Worm (Caenorhabditis elegans) whole organism, L4 larva: ENCODE data around the gene F08F8.6.

Source experiments
- F37D6.2 ChIP-seq: sonication (generic microtip); optimal IDR thresholded peaks from 2 replicates; lab custom pipeline; 2016; ENCODE audit warnings: mild to moderate bottlenecking, missing genetic modification characterization, missing compliant biosample characterization
- ZK546.5 ChIP-seq, 2 experiments: sonication (generic microtip); optimal IDR thresholded peaks; 2 replicates each; lab custom pipeline; 2017; ENCODE audit warnings: missing biosample characterization in 2 of 2, missing genetic modification characterization in 2 of 2
- egl-27 ChIP-seq: sonication (generic microtip); optimal IDR thresholded peaks from 3 replicates; lab custom pipeline; 2017; ENCODE audit warnings: missing biosample characterization, missing genetic modification reagents, missing genetic modification characterization
- hlh-30 ChIP-seq: sonication (generic microtip); optimal IDR thresholded peaks from 2 replicates; lab custom pipeline; 2017; ENCODE audit warnings: antibody characterized with exemption, mild to moderate bottlenecking, missing genetic modification characterization, missing compliant biosample characterization; ENCODE audit not compliant: insufficient read depth
- lin-13 ChIP-seq: fragments of 150-350 bp; optimal IDR thresholded peaks from 2 replicates; lab custom pipeline; 2014; ENCODE audit warnings: missing biosample characterization, missing genetic modification reagents, missing genetic modification characterization
- mes-2 ChIP-seq: sonication (generic microtip); optimal IDR thresholded peaks from 2 replicates; lab custom pipeline; 2016; ENCODE audit warnings: missing genotype, mild to moderate bottlenecking, missing genetic modification characterization, missing compliant biosample characterization; ENCODE audit not compliant: poor library complexity, severe bottlenecking
- nhr-11 ChIP-seq: fragments of 150-350 bp; optimal IDR thresholded peaks from 2 replicates; lab custom pipeline; 2014; ENCODE audit warnings: missing biosample characterization, missing genetic modification characterization
- nhr-42 ChIP-seq: fragments of 200-800 bp; sonication (Bioruptor generic); IDR thresholded peaks from 2 replicates; pipeline ENCODE4 v1.3.6; 2022; ENCODE audit warnings: missing genetic modification characterization, missing compliant biosample characterization
- nhr-76 ChIP-seq: fragments of 150-350 bp; optimal IDR thresholded peaks from 2 replicates; lab custom pipeline; 2014; ENCODE audit warnings: missing biosample characterization, missing genetic modification characterization
- nhr-77 ChIP-seq: fragments of 150-350 bp; optimal IDR thresholded peaks from 2 replicates; lab custom pipeline; 2014; ENCODE audit warnings: missing biosample characterization, missing genetic modification characterization
- pha-4 ChIP-seq, 2 experiments: fragments of 150-350 bp in 1 of 2; fragments of 200-800 bp in 1 of 2; sonication (Bioruptor generic) in 1 of 2; IDR thresholded peaks in 1 of 2; optimal IDR thresholded peaks in 1 of 2; 2 replicates each; pipeline versions ENCODE4 v1.3.6 to Lab custom; 2014 to 2022; ENCODE audit warnings: missing genetic modification characterization in 2 of 2, missing genetic modification reagents in 2 of 2, missing biosample characterization in 1 of 2, missing compliant biosample characterization in 1 of 2
- snpc-4 ChIP-seq: fragments of 150-350 bp; optimal IDR thresholded peaks from 2 replicates; lab custom pipeline; 2014; ENCODE audit warnings: missing biosample characterization, missing genetic modification characterization
- unc-62 ChIP-seq, 3 experiments: fragments of 150-350 bp in 1 of 3; sonication (generic microtip); optimal IDR thresholded peaks in 2 of 3; peaks in 1 of 3; 1 replicate in 1 of 3; 2 replicates in 2 of 3; lab custom pipeline; 2014 to 2017; ENCODE audit warnings: missing biosample characterization in 3 of 3, missing genetic modification characterization in 3 of 3, missing genetic modification reagents in 3 of 3, missing genotype in 1 of 3
- ztf-11 ChIP-seq: fragments of 150-350 bp; optimal IDR thresholded peaks from 2 replicates; lab custom pipeline; 2014; ENCODE audit warnings: missing biosample characterization, missing genetic modification characterization

ce11 chrIII:7385929-7386328, 42.4 kb downstream of the F08F8.6 start, which contains the start of gene trd-1:
- TF ChIP-seq lin-13 (GFP tag; lab: Kevin White, UChicago), result no peak
- TF ChIP-seq ZK546.5 (tag; optimal IDR thresholded peaks at IDR 0.05; lab: Kevin White, UChicago), result no peak
- TF ChIP-seq egl-27 (tag; lab: Kevin White, UChicago), result no peak
- no peak for TF ChIP-seq mes-2
- TF ChIP-seq unc-62 (GFP tag; optimal IDR thresholded peaks at IDR 0.05 in 1 of 2; lab: Kevin White, UChicago), result no peak
- TF ChIP-seq unc-62 (tag; optimal IDR thresholded peaks at IDR 0.05; lab: Kevin White, UChicago), result no peak
- TF ChIP-seq nhr-42 (GFP tag; lab: Robert Waterston, UW), result no peak
- TF ChIP-seq F37D6.2 (tag; lab: Kevin White, UChicago), result no peak
- no peak for TF ChIP-seq nhr-77 (tag; lab: Kevin White, UChicago)
- TF ChIP-seq pha-4 (GFP tag; IDR thresholded peaks at IDR 0.05; lab: Robert Waterston, UW), result no peak
- no peak for TF ChIP-seq pha-4 (tag; optimal IDR thresholded peaks at IDR 0.05; lab: Kevin White, UChicago)
- TF ChIP-seq ztf-11 (tag; lab: Kevin White, UChicago), result no peak
- no peak for TF ChIP-seq nhr-76 (tag; lab: Kevin White, UChicago)
- TF ChIP-seq nhr-11 (tag; lab: Kevin White, UChicago), result no peak
- no peak for TF ChIP-seq hlh-30 (tag; lab: Kevin White, UChicago)
- TF ChIP-seq snpc-4, result no peak
